Fruit fly (Drosophila melanogaster): ENCODE results near the gene CG12523.

CG12523 gene

DNA sequence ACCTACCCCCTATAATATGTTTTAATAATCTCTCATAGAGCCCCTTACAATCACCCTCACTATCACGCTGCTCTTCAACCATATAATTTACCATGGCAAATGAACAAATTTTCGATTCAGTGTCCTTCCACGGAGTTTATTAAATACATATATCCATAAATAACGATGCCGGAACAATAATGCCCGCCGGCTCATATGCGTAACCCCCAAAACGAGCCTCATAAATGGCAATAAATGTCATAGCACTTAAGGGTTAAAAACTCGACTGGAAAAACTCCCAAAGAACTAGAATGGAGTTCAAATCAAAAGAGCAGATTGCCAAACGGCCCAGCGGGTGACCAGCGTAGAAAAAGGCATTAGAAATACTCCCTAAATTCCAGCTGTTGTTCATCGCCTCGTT is 39.9 kb downstream of the CG12523 start:
- TF ChIP-seq sens-2 (GFP tag; IDR thresholded peaks at IDR 0.05) (no peak), nerfin-1 (tag; optimal IDR thresholded peaks at IDR 0.05) (peak; percentile 48), gsb-n (tag; optimal IDR thresholded peaks at IDR 0.05) (peak; percentile 86), row (GFP tag; IDR thresholded peaks at IDR 0.05) (no peak), mld (GFP tag; IDR thresholded peaks at IDR 0.05; ENCODE audit: partially characterized antibody) (0 out of 3 replicates have a peak, but pooled peaks have one; percentile 10), CG11398 (GFP tag; optimal IDR thresholded peaks at IDR 0.05) (no peak), stwl (tag; optimal IDR thresholded peaks at IDR 0.05) (no peak), Hey (tag; optimal IDR thresholded peaks at IDR 0.05) (no peak), CG17568 (GFP tag; optimal IDR thresholded peaks at IDR 0.05) (no peak), CG6854 (GFP tag; optimal IDR thresholded peaks at IDR 0.05) (no peak), sens (GFP tag) (peak; percentile 59), CG16813 (GFP tag; IDR thresholded peaks at IDR 0.05; ENCODE audit: partially characterized antibody) (no peak), pros (GFP tag; optimal IDR thresholded peaks at IDR 0.05) (peak; percentile 84), BtbVII (GFP tag; optimal IDR thresholded peaks at IDR 0.05) (no peak), NC2β (GFP tag; optimal IDR thresholded peaks at IDR 0.05) (no peak), oc (tag; optimal IDR thresholded peaks at IDR 0.05) (peak; percentile 30), croc (GFP tag; conservative IDR thresholded peaks at IDR 0.05) (no peak)

DNA sequence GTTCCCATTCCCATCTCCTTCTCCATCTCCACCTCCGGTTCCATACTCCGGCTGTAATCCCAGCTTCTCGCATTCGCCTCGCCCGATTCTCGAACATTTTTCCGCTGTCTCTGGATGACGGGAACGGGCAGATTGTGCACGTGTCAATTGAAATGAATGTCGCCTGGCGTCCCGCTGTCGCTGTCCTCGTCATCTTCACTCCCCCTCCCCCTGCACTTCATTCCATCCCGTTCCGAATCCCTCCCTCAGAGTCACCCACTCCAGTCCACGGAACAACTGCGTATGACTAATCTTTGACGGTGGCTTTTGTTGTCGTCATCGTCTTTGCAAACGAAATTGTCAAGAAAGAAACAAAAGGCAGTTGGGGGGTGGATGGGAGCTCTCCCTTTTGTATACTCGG is 40.9 kb downstream of the CG12523 start:
- no peak for TF ChIP-seq ara (GFP tag; IDR thresholded peaks at IDR 0.05)
- no peak for TF ChIP-seq Stat92E (GFP tag; optimal IDR thresholded peaks at IDR 0.05)
- TF ChIP-seq CG13894 (tag; optimal IDR thresholded peaks at IDR 0.05): peak; percentile 21
- TF ChIP-seq CG17328 (GFP tag; IDR thresholded peaks at IDR 0.05): no peak
- no peak for TF ChIP-seq E2f1 (GFP tag; IDR thresholded peaks at IDR 0.05)
- no peak for TF ChIP-seq Hmx (GFP tag; optimal IDR thresholded peaks at IDR 0.05)
- TF ChIP-seq CG2199 (GFP tag; IDR thresholded peaks at IDR 0.05): 0 out of 3 replicates have a peak, but pooled peaks have one; percentile 53
- no peak for TF ChIP-seq HmgD (GFP tag; optimal IDR thresholded peaks at IDR 0.05)
- TF ChIP-seq abd-A (tag; optimal IDR thresholded peaks at IDR 0.05): peak; percentile 76
- TF ChIP-seq vvl (GFP tag; IDR thresholded peaks at IDR 0.05): 0 out of 2 replicates have a peak, but pooled peaks have one; percentile 12
- TF ChIP-seq Fer3 (tag; optimal IDR thresholded peaks at IDR 0.05): no peak
- 0 out of 2 replicates have a peak, but pooled peaks have one; percentile 6 for TF ChIP-seq ranshi (GFP tag; IDR thresholded peaks at IDR 0.05)
- TF ChIP-seq crol (GFP tag; IDR thresholded peaks at IDR 0.05): peak; percentile 71
- TF ChIP-seq CG13296 (GFP tag; optimal IDR thresholded peaks at IDR 0.05): no peak
- no peak for TF ChIP-seq prd (optimal IDR thresholded peaks at IDR 0.05)
- peak; percentile 28; the same call in 1 of the 3 replicates for TF ChIP-seq prd (GFP tag; IDR thresholded peaks at IDR 0.05)
- peak; percentile 58 for TF ChIP-seq oc (tag; optimal IDR thresholded peaks at IDR 0.05)
- TF ChIP-seq Bgb (GFP tag; IDR thresholded peaks at IDR 0.05; ENCODE audit: partially characterized antibody): peak; percentile 35; the same call in 1 of the 2 replicates
- TF ChIP-seq stwl (tag; optimal IDR thresholded peaks at IDR 0.05): no peak
- TF ChIP-seq Deaf1 (tag; optimal IDR thresholded peaks at IDR 0.05): no peak
- TF ChIP-seq CG17802 (tag; optimal IDR thresholded peaks at IDR 0.05): no peak
- TF ChIP-seq mirr (GFP tag; optimal IDR thresholded peaks at IDR 0.05): peak; percentile 17
- TF ChIP-seq Hey (tag; optimal IDR thresholded peaks at IDR 0.05): peak; percentile 95
- TF ChIP-seq run (tag; optimal IDR thresholded peaks at IDR 0.05): no peak
- no peak for TF ChIP-seq maf-S (GFP tag; optimal IDR thresholded peaks at IDR 0.05)
- TF ChIP-seq nom (GFP tag; optimal IDR thresholded peaks at IDR 0.05): peak; percentile 33
- TF ChIP-seq CG10321 (GFP tag; IDR thresholded peaks at IDR 0.05): 0 out of 2 replicates have a peak, but pooled peaks have one; percentile 6
- TF ChIP-seq Sox102F (GFP tag; optimal IDR thresholded peaks at IDR 0.05): no peak
- TF ChIP-seq Doc3 (GFP tag; IDR thresholded peaks at IDR 0.05; ENCODE audit: partially characterized antibody): no peak
- TF ChIP-seq pros (GFP tag; optimal IDR thresholded peaks at IDR 0.05): peak; percentile 78
- no peak for TF ChIP-seq ab (GFP tag; optimal IDR thresholded peaks at IDR 0.05)
